Fruit fly (Drosophila melanogaster): ENCODE data around the gene CG31460.

The CG31460 gene

DNA sequence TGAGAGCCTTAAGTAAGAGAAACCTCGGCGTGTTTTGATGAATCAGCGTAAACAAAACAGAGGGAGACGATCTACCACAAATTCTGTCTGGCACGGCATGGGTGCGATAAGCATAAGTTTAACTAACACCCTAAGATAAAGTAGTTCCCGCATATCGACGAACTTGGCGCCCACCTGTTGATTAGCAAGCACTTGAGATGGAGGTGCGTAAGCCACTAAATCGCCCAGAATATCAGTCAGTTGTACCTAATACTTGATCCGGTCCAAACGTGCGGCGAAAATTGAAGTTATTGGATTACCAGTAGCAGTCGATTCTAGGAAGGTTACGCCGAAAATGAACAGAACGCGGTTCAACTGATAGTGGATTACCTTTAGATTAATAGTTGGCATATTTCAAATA is 41.0 kb upstream of the CG31460 start, which contains the start of gene CG31454:
CG31454 (plus strand) TSS at position 160 of the 400 bp plus-strand sequence.
- no peak for TF ChIP-seq CG7101 (tag; optimal IDR thresholded peaks at IDR 0.05)
- TF ChIP-seq tj (GFP tag; optimal IDR thresholded peaks at IDR 0.05): no peak
- no peak for TF ChIP-seq CG12768 (GFP tag; optimal IDR thresholded peaks at IDR 0.05)
- no peak for TF ChIP-seq CG14711 (tag; optimal IDR thresholded peaks at IDR 0.05)
- no peak for TF ChIP-seq CG7045 (GFP tag; optimal IDR thresholded peaks at IDR 0.05)
- no peak for TF ChIP-seq cic (GFP tag; optimal IDR thresholded peaks at IDR 0.05)
- no peak for TF ChIP-seq Hr96 (GFP tag; optimal IDR thresholded peaks at IDR 0.05)
- no peak for TF ChIP-seq pad (GFP tag; optimal IDR thresholded peaks at IDR 0.05)
- no peak for TF ChIP-seq ovo (GFP tag; optimal IDR thresholded peaks at IDR 0.05)
- no peak for TF ChIP-seq cnc (optimal IDR thresholded peaks at IDR 0.05)
- no peak for TF ChIP-seq Clk (GFP tag; optimal IDR thresholded peaks at IDR 0.05)
- TF ChIP-seq CG1620 (GFP tag; optimal IDR thresholded peaks at IDR 0.05): no peak

DNA sequence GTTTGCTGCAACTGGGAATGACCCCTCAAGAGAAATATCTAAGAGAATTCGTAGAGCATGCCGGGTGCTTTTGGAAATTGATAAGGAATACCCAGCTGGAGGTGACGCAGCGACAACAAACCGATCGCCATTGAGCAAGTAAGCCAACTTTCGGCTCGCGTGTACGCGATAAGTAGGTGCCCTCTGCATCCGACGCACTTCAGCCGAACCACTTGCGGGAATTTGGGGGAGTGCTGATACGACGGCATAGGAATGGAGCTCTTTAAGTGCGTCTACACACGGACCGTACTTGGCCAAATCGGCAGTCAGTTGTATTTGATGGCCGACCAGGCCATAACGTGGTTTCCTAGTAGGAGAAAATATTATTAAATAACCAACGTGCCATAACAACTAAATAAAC is 38.8 kb upstream of the CG31460 start, which contains the start of gene CG31259:
CG31259 (plus strand) TSS at position 277 of the 400 bp plus-strand sequence.
- TF ChIP-seq toe (GFP tag; optimal IDR thresholded peaks at IDR 0.05): no peak
- TF ChIP-seq cic (GFP tag; optimal IDR thresholded peaks at IDR 0.05): peak; percentile 74
- TF ChIP-seq CG12768 (GFP tag; optimal IDR thresholded peaks at IDR 0.05): no peak
- peak; percentile 68 for TF ChIP-seq Mnt (GFP tag; optimal IDR thresholded peaks at IDR 0.05)

DNA sequence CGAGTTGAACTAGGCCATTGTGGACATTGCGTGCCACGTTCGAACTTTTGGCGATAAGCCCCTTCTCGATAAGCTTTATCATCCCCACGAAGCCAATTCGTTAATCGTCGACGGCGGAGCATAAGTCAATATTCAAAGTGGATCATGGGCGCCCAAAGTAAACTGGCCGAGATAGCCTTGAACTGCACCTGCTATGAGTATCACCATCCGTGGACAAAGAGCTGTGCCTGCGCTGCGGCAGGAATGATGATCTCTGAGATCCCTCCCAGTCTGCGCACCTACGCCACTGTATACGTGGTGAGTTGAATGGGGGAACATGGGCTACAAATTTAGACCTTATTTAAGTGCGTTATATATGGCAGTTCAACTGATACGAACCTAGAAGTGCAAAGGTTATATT is 38.2 kb upstream of the CG31460 start:
- TF ChIP-seq Hr96 (GFP tag; optimal IDR thresholded peaks at IDR 0.05): no peak
- TF ChIP-seq Clk (GFP tag; optimal IDR thresholded peaks at IDR 0.05): no peak
- no peak for TF ChIP-seq CG12768 (GFP tag; optimal IDR thresholded peaks at IDR 0.05)
- TF ChIP-seq cic (GFP tag; optimal IDR thresholded peaks at IDR 0.05): no peak
- TF ChIP-seq bab1 (GFP tag; optimal IDR thresholded peaks at IDR 0.05): no peak
- TF ChIP-seq tj (GFP tag; optimal IDR thresholded peaks at IDR 0.05): no peak
- TF ChIP-seq CG7101 (tag; optimal IDR thresholded peaks at IDR 0.05): no peak
- no peak for TF ChIP-seq CG5204 (GFP tag; optimal IDR thresholded peaks at IDR 0.05)
- no peak for TF ChIP-seq CG7045 (GFP tag; optimal IDR thresholded peaks at IDR 0.05)
- no peak for TF ChIP-seq CG1620 (GFP tag; optimal IDR thresholded peaks at IDR 0.05)
- TF ChIP-seq Mnt (GFP tag; optimal IDR thresholded peaks at IDR 0.05): no peak

DNA sequence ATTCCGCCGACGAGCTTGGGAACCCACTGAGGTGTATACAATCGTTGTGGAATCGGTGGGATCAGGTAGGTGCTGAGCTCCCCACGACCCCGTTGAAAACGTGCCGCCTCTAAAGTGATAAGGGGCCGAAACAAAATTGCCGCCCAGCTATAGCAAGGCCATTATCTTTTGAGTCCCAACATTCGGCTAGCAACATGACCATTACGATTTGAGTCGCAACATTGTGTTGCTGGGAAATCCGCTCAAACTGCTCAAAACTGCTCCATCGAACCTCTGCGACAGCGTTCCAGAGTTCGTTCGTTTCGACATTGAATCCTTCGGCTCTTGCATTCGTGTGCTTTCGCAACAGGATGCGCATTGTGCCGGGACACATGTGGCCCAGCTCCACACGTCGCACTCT is 33.6 kb upstream of the CG31460 start, which contains the start of gene CG11741:
CG11741 (minus strand) TSS at position 16 of the 400 bp plus-strand sequence.
- no peak for TF ChIP-seq Clk (GFP tag; optimal IDR thresholded peaks at IDR 0.05)
- no peak for TF ChIP-seq CG5204 (GFP tag; optimal IDR thresholded peaks at IDR 0.05)

DNA sequence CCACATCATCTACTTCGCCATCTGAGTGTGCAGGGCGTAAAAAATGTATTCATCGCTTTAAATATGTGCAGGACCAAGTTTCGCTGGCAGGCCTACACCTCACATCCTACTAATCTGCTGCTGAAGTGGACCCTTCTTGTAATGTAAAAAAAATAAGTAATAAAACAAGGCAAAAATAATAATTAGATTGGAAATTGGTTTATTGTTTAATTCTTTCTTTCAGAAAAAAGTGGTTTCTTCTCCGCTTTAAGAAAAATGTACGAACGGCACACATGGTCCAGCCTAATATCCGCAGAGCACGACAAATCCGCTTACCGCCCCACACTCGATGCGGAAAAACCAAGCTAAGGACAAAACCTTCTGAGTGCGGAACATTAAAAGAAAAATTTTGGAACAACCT is 16.6 kb upstream of the CG31460 start:
- TF ChIP-seq Hr96 (GFP tag; optimal IDR thresholded peaks at IDR 0.05) (no peak), CG5204 (GFP tag; optimal IDR thresholded peaks at IDR 0.05) (no peak), CG11617 (GFP tag; optimal IDR thresholded peaks at IDR 0.05) (no peak), Crg-1 (GFP tag; optimal IDR thresholded peaks at IDR 0.05) (no peak), CG12768 (GFP tag; optimal IDR thresholded peaks at IDR 0.05) (no peak), tj (GFP tag; optimal IDR thresholded peaks at IDR 0.05) (no peak), CG33017 (tag; optimal IDR thresholded peaks at IDR 0.05) (no peak), CG1620 (GFP tag; optimal IDR thresholded peaks at IDR 0.05) (no peak), toe (GFP tag; optimal IDR thresholded peaks at IDR 0.05) (no peak), CG14711 (tag; optimal IDR thresholded peaks at IDR 0.05) (no peak), cnc (optimal IDR thresholded peaks at IDR 0.05) (no peak)

DNA sequence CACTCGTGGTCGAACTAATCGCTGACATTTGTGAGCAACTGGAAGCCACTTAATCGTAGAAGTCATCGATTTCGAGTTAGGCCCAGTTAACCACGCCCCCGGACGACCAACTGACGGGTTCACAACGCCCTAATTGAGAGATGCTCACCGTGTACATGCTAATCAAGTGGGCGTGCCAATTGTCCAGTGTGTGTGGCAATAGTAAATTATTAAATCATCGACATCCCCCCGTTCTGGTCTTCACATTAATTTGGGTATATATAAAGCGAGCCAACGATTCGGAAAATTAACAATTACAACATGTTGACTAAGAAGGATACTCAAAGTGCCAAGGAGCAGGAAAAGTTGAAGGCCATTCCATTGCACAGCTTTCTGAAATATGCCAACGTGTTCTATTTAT is 10.2 kb upstream of the CG31460 start, which contains the start of gene Or85d:
Or85d (plus strand) TSS at position 301 of the 400 bp plus-strand sequence.
- TF ChIP-seq Clk (GFP tag; optimal IDR thresholded peaks at IDR 0.05) (no peak), CG11617 (GFP tag; optimal IDR thresholded peaks at IDR 0.05) (no peak), bab1 (GFP tag; optimal IDR thresholded peaks at IDR 0.05) (no peak), CG7045 (GFP tag; optimal IDR thresholded peaks at IDR 0.05) (no peak), cic (GFP tag; optimal IDR thresholded peaks at IDR 0.05) (no peak), cnc (optimal IDR thresholded peaks at IDR 0.05) (no peak), CG1620 (GFP tag; optimal IDR thresholded peaks at IDR 0.05) (no peak), CG33017 (tag; optimal IDR thresholded peaks at IDR 0.05) (no peak), CG5204 (GFP tag; optimal IDR thresholded peaks at IDR 0.05) (no peak), Crg-1 (GFP tag; optimal IDR thresholded peaks at IDR 0.05) (no peak), Hr96 (GFP tag; optimal IDR thresholded peaks at IDR 0.05) (no peak), CG12768 (GFP tag; optimal IDR thresholded peaks at IDR 0.05) (no peak), toe (GFP tag; optimal IDR thresholded peaks at IDR 0.05) (no peak), Mnt (GFP tag; optimal IDR thresholded peaks at IDR 0.05) (no peak), tj (GFP tag; optimal IDR thresholded peaks at IDR 0.05) (no peak), kay (GFP tag; ENCODE audit: borderline replicate concordance) (no peak), ovo (GFP tag; optimal IDR thresholded peaks at IDR 0.05) (no peak), pad (GFP tag; optimal IDR thresholded peaks at IDR 0.05) (no peak), CG7101 (tag; optimal IDR thresholded peaks at IDR 0.05) (no peak), CG14711 (tag; optimal IDR thresholded peaks at IDR 0.05) (no peak)

DNA sequence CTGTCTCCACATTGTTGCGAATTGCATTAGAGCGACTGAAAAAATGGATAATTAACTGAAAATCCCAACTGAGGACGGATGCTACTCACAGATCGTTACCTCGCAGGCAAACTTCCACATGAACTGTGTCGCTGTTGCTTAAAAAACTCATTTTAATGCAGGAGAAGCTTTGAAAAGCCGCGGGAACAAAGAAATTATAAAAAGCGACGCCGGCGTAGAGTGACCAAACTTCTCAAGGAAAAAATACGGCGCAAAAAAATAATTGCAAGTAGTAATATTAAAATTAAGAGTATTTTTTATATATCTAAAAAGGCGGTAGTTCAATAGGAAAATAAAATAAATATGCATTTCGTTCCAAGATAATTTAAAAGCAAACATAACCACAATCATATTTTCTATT is 951 bp upstream of the CG31460 start, which contains the start of gene pch2:
pch2 (minus strand) TSS at position 243 of the 400 bp plus-strand sequence.
- no peak for TF ChIP-seq kay (GFP tag; ENCODE audit: borderline replicate concordance)
- no peak for TF ChIP-seq ovo (GFP tag; optimal IDR thresholded peaks at IDR 0.05)
- TF ChIP-seq CG5204 (GFP tag; optimal IDR thresholded peaks at IDR 0.05): no peak
- TF ChIP-seq CG11617 (GFP tag; optimal IDR thresholded peaks at IDR 0.05): no peak
- TF ChIP-seq tj (GFP tag; optimal IDR thresholded peaks at IDR 0.05): no peak
- TF ChIP-seq CG7045 (GFP tag; optimal IDR thresholded peaks at IDR 0.05): no peak
- TF ChIP-seq Hr96 (GFP tag; optimal IDR thresholded peaks at IDR 0.05): no peak
- TF ChIP-seq pad (GFP tag; optimal IDR thresholded peaks at IDR 0.05): no peak
- no peak for TF ChIP-seq bab1 (GFP tag; optimal IDR thresholded peaks at IDR 0.05)
- no peak for TF ChIP-seq toe (GFP tag; optimal IDR thresholded peaks at IDR 0.05)
- no peak for TF ChIP-seq CG33017 (tag; optimal IDR thresholded peaks at IDR 0.05)
- TF ChIP-seq Clk (GFP tag; optimal IDR thresholded peaks at IDR 0.05): no peak
- no peak for TF ChIP-seq CG14711 (tag; optimal IDR thresholded peaks at IDR 0.05)
- TF ChIP-seq Mnt (GFP tag; optimal IDR thresholded peaks at IDR 0.05): no peak
- no peak for TF ChIP-seq Crg-1 (GFP tag; optimal IDR thresholded peaks at IDR 0.05)
- TF ChIP-seq cic (GFP tag; optimal IDR thresholded peaks at IDR 0.05): no peak

All from whole organism, adult.